Fruit fly (Drosophila melanogaster): ENCODE data around the gene Sfp33A3.

- TF ChIP-seq psq (optimal IDR thresholded peaks at IDR 0.05): no peak
- no peak for TF ChIP-seq Sin3A (optimal IDR thresholded peaks at IDR 0.05)
- TF ChIP-seq ttk (optimal IDR thresholded peaks at IDR 0.05): no peak
Measured at dm6 chr2L:11804228-11805044, 35.3 kb upstream of the Sfp33A3 start.
